Worm (Caenorhabditis elegans) whole organism, young adult: ENCODE results near the gene F17E9.4.
"Not testable (repeated sequence)": the region's sequence is repeated elsewhere in the genome, so short reads cannot be mapped to it uniquely, and the experiment has no call there.

ENCODE experiments used
- B0019.2 ChIP-seq: fragments of 200-800 bp; sonication (Bioruptor generic); conservative IDR thresholded peaks from 2 replicates; pipeline ENCODE4 v1.3.6; 2022; ENCODE audit warnings: missing genetic modification reagents, missing genetic modification characterization, missing compliant biosample characterization
- B0035.1 ChIP-seq: sonication (generic microtip); optimal IDR thresholded peaks from 2 replicates; lab custom pipeline; 2016; ENCODE audit warnings: missing genetic modification characterization, mild to moderate bottlenecking, missing compliant biosample characterization, missing genotype, missing genetic modification reagents
- C06A6.2 ChIP-seq: fragments of 200-800 bp; sonication (Bioruptor generic); conservative IDR thresholded peaks from 2 replicates; pipeline ENCODE4 v1.3.6; 2022; ENCODE audit warnings: missing genetic modification characterization, missing compliant biosample characterization
- F10E7.11 ChIP-seq: sonication (generic microtip); optimal IDR thresholded peaks from 2 replicates; lab custom pipeline; 2017; ENCODE audit warnings: mild to moderate bottlenecking, missing genetic modification characterization, moderate library complexity, missing compliant biosample characterization
- F52B5.7 ChIP-seq: sonication (generic microtip); optimal IDR thresholded peaks from 2 replicates; lab custom pipeline; 2016; ENCODE audit warnings: mild to moderate bottlenecking, missing genetic modification characterization, missing compliant biosample characterization
- K12H6.12 ChIP-seq: fragments of 200-800 bp; sonication (Bioruptor generic); optimal IDR thresholded peaks from 2 replicates; lab custom pipeline; 2018; ENCODE audit warnings: mild to moderate bottlenecking, missing genetic modification characterization, missing compliant biosample characterization
- T26A5.8 ChIP-seq: sonication (generic microtip); optimal IDR thresholded peaks from 2 replicates; lab custom pipeline; 2016; ENCODE audit warnings: missing genetic modification characterization, missing compliant biosample characterization
- Y56A3A.18 ChIP-seq: fragments of 200-800 bp; sonication (Bioruptor generic); IDR thresholded peaks from 2 replicates; pipeline ENCODE4 v1.3.6; 2022; ENCODE audit warnings: missing genetic modification reagents, missing genetic modification characterization, missing compliant biosample characterization
- Y67H2A.10 ChIP-seq: fragments of 200-800 bp; sonication (Bioruptor generic); conservative IDR thresholded peaks from 2 replicates; pipeline ENCODE4 v1.3.6; 2022; ENCODE audit warnings: missing genetic modification reagents, missing genetic modification characterization, missing compliant biosample characterization
- Y79H2A.3 ChIP-seq: fragments of 200-800 bp; sonication (Bioruptor generic); conservative IDR thresholded peaks from 2 replicates; pipeline ENCODE4 v1.3.6; 2022; ENCODE audit warnings: missing genetic modification reagents, missing genetic modification characterization, missing compliant biosample characterization
- aptf-2 ChIP-seq: fragments of 200-800 bp; sonication (Bioruptor generic); conservative IDR thresholded peaks from 2 replicates; pipeline ENCODE4 v1.3.6; 2022; ENCODE audit warnings: missing genetic modification reagents, missing genetic modification characterization, missing compliant biosample characterization
- atf-7 ChIP-seq: sonication (generic microtip); optimal IDR thresholded peaks from 2 replicates; lab custom pipeline; 2017; ENCODE audit warnings: mild to moderate bottlenecking, missing genetic modification characterization, missing compliant biosample characterization
- attf-6 ChIP-seq: fragments of 200-800 bp; sonication (Bioruptor generic); IDR thresholded peaks from 2 replicates; pipeline ENCODE4 v1.3.6; 2022; ENCODE audit warnings: missing genetic modification reagents, missing genetic modification characterization, missing compliant biosample characterization
- ccch-3 ChIP-seq: fragments of 200-800 bp; sonication (Bioruptor generic); optimal IDR thresholded peaks from 2 replicates; lab custom pipeline; 2018; ENCODE audit warnings: mild to moderate bottlenecking, missing genetic modification characterization, missing compliant biosample characterization
- ceh-100 ChIP-seq: fragments of 200-800 bp; sonication (Bioruptor generic); IDR thresholded peaks from 2 replicates; pipeline ENCODE4 v1.3.6; 2022; ENCODE audit warnings: missing genetic modification reagents, missing genetic modification characterization, missing compliant biosample characterization
- dpl-1 ChIP-seq: fragments of 150-350 bp; optimal IDR thresholded peaks from 2 replicates; lab custom pipeline; 2014; ENCODE audit warnings: missing biosample characterization, missing genetic modification reagents, missing genetic modification characterization
- egl-18 ChIP-seq: fragments of 200-800 bp; sonication (Bioruptor generic); IDR thresholded peaks from 2 replicates; pipeline ENCODE4 v1.3.6; 2022; ENCODE audit warnings: missing genetic modification reagents, missing genetic modification characterization, missing compliant biosample characterization
- egrh-3 ChIP-seq: fragments of 200-800 bp; sonication (Bioruptor generic); IDR thresholded peaks from 2 replicates; pipeline ENCODE4 v1.3.6; 2022; ENCODE audit warnings: missing genetic modification reagents, missing genetic modification characterization, missing compliant biosample characterization
- ekl-4 ChIP-seq: fragments of 200-800 bp; sonication (Bioruptor generic); IDR thresholded peaks from 2 replicates; pipeline ENCODE4 v1.3.6; 2022; ENCODE audit warnings: missing genetic modification reagents, missing genetic modification characterization, missing compliant biosample characterization
- fkh-3 ChIP-seq: sonication (generic microtip); optimal IDR thresholded peaks from 2 replicates; lab custom pipeline; 2016; ENCODE audit warnings: mild to moderate bottlenecking, missing genetic modification characterization, missing compliant biosample characterization
- him-1 ChIP-seq: sonication (generic microtip); optimal IDR thresholded peaks from 2 replicates; lab custom pipeline; 2016; ENCODE audit warnings: missing genotype, missing genetic modification reagents, missing genetic modification characterization, missing compliant biosample characterization
- hmg-1.2 ChIP-seq: fragments of 200-800 bp; sonication (Bioruptor generic); IDR thresholded peaks from 2 replicates; pipeline ENCODE4 v1.3.6; 2022; ENCODE audit warnings: missing genetic modification reagents, missing genetic modification characterization, missing compliant biosample characterization
- hrde-1 ChIP-seq: sonication (generic microtip); optimal IDR thresholded peaks from 2 replicates; lab custom pipeline; 2016; ENCODE audit warnings: missing genetic modification characterization, mild to moderate bottlenecking, missing compliant biosample characterization, moderate library complexity, missing genotype, missing genetic modification reagents, borderline replicate concordance
- hsf-1 ChIP-seq: fragments of 200-800 bp; sonication (Bioruptor generic); IDR thresholded peaks from 2 replicates; pipeline ENCODE4 v1.3.6; 2022; ENCODE audit warnings: missing genetic modification reagents, missing genetic modification characterization, missing compliant biosample characterization
- let-607 ChIP-seq, 2 experiments: fragments of 200-800 bp in 1 of 2; sonication (Bioruptor generic) in 1 of 2; sonication (generic microtip) in 1 of 2; optimal IDR thresholded peaks; 2 replicates each; lab custom pipeline; 2016 to 2018; ENCODE audit warnings: mild to moderate bottlenecking in 2 of 2, missing compliant biosample characterization in 2 of 2, missing genetic modification characterization in 2 of 2, moderate library complexity in 2 of 2, missing genotype in 1 of 2
- mcd-1 ChIP-seq: fragments of 200-800 bp; sonication (Bioruptor generic); IDR thresholded peaks from 2 replicates; pipeline ENCODE4 v1.3.6; 2022; ENCODE audit warnings: missing genetic modification reagents, missing genetic modification characterization, missing compliant biosample characterization
- mxl-1 ChIP-seq: sonication (generic microtip); optimal IDR thresholded peaks from 2 replicates; lab custom pipeline; 2016; ENCODE audit warnings: missing genetic modification characterization, missing compliant biosample characterization
- rcor-1 ChIP-seq: fragments of 200-800 bp; sonication (Bioruptor generic); IDR thresholded peaks from 2 replicates; pipeline ENCODE4 v1.3.6; 2022; ENCODE audit warnings: missing genetic modification reagents, missing genetic modification characterization, missing compliant biosample characterization
- sdz-38 ChIP-seq: sonication (generic microtip); optimal IDR thresholded peaks from 2 replicates; lab custom pipeline; 2016; ENCODE audit warnings: missing genotype, missing genetic modification characterization, missing compliant biosample characterization
- sea-2 ChIP-seq: fragments of 200-800 bp; sonication (Bioruptor generic); IDR thresholded peaks from 2 replicates; pipeline ENCODE4 v1.3.6; 2022; ENCODE audit warnings: missing genetic modification characterization, missing compliant biosample characterization
- snpc-1.1 ChIP-seq: sonication (generic microtip); optimal IDR thresholded peaks from 2 replicates; lab custom pipeline; 2017; ENCODE audit warnings: missing genetic modification characterization, mild to moderate bottlenecking, missing compliant biosample characterization, antibody characterized with exemption, moderate library complexity, missing genotype, missing genetic modification reagents; ENCODE audit not compliant: insufficient read depth
- snpc-3.4 ChIP-seq: sonication (generic microtip); optimal IDR thresholded peaks from 2 replicates; lab custom pipeline; 2017; ENCODE audit warnings: missing genetic modification characterization, mild to moderate bottlenecking, missing compliant biosample characterization, antibody characterized with exemption, moderate library complexity, missing genotype, missing genetic modification reagents
- tlf-1 ChIP-seq: fragments of 200-800 bp; sonication (Bioruptor generic); optimal IDR thresholded peaks from 2 replicates; lab custom pipeline; 2018; ENCODE audit warnings: mild to moderate bottlenecking, missing genetic modification characterization, missing compliant biosample characterization
- unc-130 ChIP-seq: sonication (generic microtip); optimal IDR thresholded peaks from 2 replicates; lab custom pipeline; 2016; ENCODE audit warnings: missing genetic modification reagents, missing genetic modification characterization, missing compliant biosample characterization
- unc-62 ChIP-seq: fragments of 150-350 bp; optimal IDR thresholded peaks from 2 replicates; lab custom pipeline; 2014; ENCODE audit warnings: missing biosample characterization, missing genetic modification reagents, missing genetic modification characterization
- zim-3 ChIP-seq: sonication (generic microtip); optimal IDR thresholded peaks from 2 replicates; lab custom pipeline; 2017; ENCODE audit warnings: mild to moderate bottlenecking, missing genetic modification characterization, moderate library complexity, missing compliant biosample characterization
- ztf-28 ChIP-seq: fragments of 200-800 bp; sonication (Bioruptor generic); IDR thresholded peaks from 2 replicates; pipeline ENCODE4 v1.3.6; 2022; ENCODE audit warnings: missing genetic modification reagents, missing genetic modification characterization, missing compliant biosample characterization
- ztf-6 ChIP-seq: fragments of 200-800 bp; sonication (Bioruptor generic); IDR thresholded peaks from 2 replicates; pipeline ENCODE4 v1.3.6; 2022; ENCODE audit warnings: missing genetic modification reagents, missing genetic modification characterization, missing compliant biosample characterization

Gene F17E9.4

DNA sequence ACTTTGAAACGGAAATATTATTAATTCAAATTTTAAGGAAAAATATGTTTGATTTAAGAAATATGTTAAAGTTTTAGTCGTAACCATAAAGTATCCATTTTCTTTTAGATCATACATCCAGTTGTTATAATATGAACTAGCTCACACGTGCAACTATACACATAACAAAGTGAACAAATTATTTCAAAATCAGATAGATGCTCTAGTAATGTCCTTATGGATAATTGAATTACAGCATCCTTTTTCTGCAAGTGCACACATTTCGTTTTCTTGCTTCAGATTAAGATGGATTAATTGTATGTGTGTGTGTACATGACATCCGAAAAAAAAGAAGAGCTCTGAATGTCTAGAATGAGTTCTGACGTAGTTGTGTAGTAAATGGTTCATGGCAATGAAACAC is 37.5 kb downstream of the F17E9.4 start:
- TF ChIP-seq rcor-1 (no peak), zim-3 (no peak), K12H6.12 (tag; lab: Kevin White, UChicago) (no peak), ztf-6 (GFP tag; lab: Robert Waterston, UW) (no peak), ceh-100 (GFP tag; lab: Robert Waterston, UW) (no peak), egl-18 (no peak), tlf-1 (GFP tag; lab: Kevin White, UChicago) (no peak), aptf-2 (GFP tag; lab: Robert Waterston, UW) (no peak), Y67H2A.10 (GFP tag; lab: Robert Waterston, UW) (no peak), C06A6.2 (no peak), unc-130 (GFP tag; lab: Kevin White, UChicago) (no peak), ekl-4 (GFP tag; lab: Robert Waterston, UW) (no peak), B0035.1 (no peak), ztf-28 (no peak), T26A5.8 (tag; lab: Kevin White, UChicago) (no peak), Y56A3A.18 (no peak)
- TF ChIP-seq, all 124 proteins: peak for 0

DNA sequence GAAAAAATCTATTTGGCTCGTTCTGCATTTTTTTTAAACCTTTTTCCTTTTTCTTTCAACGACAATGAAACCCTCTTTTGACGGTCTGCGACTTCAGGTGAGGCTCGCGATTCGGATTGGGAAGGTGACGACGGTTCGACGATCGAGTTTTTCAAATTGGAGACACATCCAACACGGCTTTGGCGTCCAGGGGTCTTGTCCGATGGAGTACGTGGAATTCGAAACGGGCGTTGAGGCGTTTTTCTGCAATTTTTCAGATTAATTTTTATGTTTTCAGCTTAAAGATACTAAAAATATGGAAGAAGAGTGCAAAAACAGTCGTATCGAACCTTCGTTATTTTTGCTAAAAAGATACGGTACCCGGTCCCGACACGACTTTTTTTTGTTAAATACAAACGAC is 41.0 kb downstream of the F17E9.4 start, which contains the start of gene D2096.10:
Gene D2096.10 (minus strand): TSS at position 101 of the 400 bp plus-strand sequence.
- not testable (repeated sequence) for TF ChIP-seq F52B5.7 (tag; lab: Kevin White, UChicago); ceh-100 (GFP tag; lab: Robert Waterston, UW); F10E7.11 (tag; lab: Kevin White, UChicago)

DNA sequence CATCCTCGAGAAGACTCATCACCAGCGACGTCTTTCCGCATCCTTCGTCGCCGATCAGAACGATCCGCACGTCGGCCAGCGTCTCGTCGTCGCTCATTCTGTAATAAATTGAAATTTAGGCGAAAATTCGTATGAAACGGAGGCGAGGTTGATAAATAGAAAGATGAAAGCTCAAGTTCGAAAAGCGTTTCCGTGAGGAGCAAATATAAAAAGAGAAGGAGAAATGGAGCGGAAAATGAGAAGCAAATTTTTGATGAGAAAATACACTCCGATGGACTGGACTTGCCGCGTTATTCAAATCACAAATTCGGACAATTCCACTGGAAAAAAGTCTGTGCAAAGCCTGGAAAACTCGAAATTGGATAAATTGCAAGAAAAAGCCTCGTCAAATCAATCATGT is 45.9 kb downstream of the F17E9.4 start, which contains the start of gene D2096.11:
Gene D2096.11 (minus strand): TSS at position 101 of the 400 bp plus-strand sequence.
- TF ChIP-seq him-1 (no peak), B0019.2 (GFP tag; lab: Robert Waterston, UW) (no peak), dpl-1 (no peak), sea-2 (no peak), ceh-100 (GFP tag; lab: Robert Waterston, UW) (no peak), aptf-2 (GFP tag; lab: Robert Waterston, UW) (no peak), unc-62 (GFP tag; lab: Kevin White, UChicago) (no peak), atf-7 (no peak), unc-130 (GFP tag; lab: Kevin White, UChicago) (no peak), let-607 (tag; optimal IDR thresholded peaks at IDR 0.05; lab: Kevin White, UChicago) (no peak), snpc-1.1 (tag; lab: Kevin White, UChicago) (no peak), mxl-1 (tag; lab: Kevin White, UChicago) (no peak), hsf-1 (GFP tag; lab: Robert Waterston, UW) (no peak), mcd-1 (no peak), fkh-3 (tag; lab: Kevin White, UChicago) (no peak), attf-6 (GFP tag; lab: Robert Waterston, UW) (no peak), rcor-1 (no peak)

DNA sequence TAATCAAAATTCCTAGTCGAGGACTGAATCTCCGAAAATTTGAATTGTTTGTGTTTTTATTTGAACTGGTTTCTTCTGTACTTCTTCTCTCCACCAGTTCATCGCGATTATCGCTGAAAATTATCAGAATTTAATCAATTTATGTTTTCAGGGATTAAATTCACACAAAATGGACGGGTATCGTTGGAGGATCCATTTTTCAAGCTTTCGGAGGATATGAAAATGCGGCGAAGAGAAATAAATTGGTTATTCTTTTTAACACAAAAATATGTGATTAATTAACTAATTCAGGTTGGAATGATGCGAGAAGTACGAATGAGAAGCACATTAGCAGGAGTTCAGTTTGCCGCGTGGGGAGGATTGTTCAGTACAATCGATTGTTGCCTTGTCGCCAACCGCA is 48.2 kb downstream of the F17E9.4 start, which contains the start of gene timm-17B.2:
Gene timm-17B.2 (plus strand): TSS at position 301 of the 400 bp plus-strand sequence.
- no peak for TF ChIP-seq sdz-38 (tag; lab: Kevin White, UChicago)

DNA sequence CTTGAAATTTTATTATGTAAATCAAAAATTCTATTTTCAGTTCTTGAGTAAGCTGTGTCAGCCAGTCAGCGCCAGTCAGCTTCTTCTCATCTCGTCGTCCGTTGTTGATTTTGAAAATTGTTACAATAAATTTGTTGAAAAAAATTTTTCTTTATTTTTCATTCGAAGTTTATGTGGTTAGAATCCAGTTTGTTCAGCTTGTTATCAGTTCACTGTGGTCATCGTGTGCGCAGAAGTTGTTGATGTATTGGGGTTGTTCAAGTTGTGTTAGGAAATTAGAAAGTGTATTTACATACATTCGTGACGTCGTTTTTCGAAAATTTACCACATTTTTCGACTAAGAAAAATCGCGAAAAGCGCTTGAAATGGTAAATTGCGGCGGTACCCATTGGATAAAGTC is 49.6 kb downstream of the F17E9.4 start:
- peak; percentile 57 for TF ChIP-seq hrde-1 (tag; lab: Kevin White, UChicago)
- TF ChIP-seq egrh-3 (GFP tag; lab: Robert Waterston, UW): no peak
- TF ChIP-seq ccch-3 (GFP tag; lab: Kevin White, UChicago): no peak
- TF ChIP-seq unc-62 (GFP tag; lab: Kevin White, UChicago): no peak
- TF ChIP-seq Y79H2A.3 (GFP tag; lab: Robert Waterston, UW): 0 out of 2 replicates have a peak, but pooled peaks have one; percentile 56
- TF ChIP-seq hmg-1.2 (GFP tag; lab: Robert Waterston, UW): no peak
- no peak for TF ChIP-seq snpc-3.4 (tag; lab: Kevin White, UChicago)
